Worm (Caenorhabditis elegans) whole organism, L3 larva: Measurements from ENCODE around the gene amt-2.

Experiments
- R02D3.7 ChIP-seq: fragments of 150-350 bp; optimal IDR thresholded peaks from 2 replicates; lab custom pipeline; 2014; ENCODE audit warnings: missing biosample characterization, missing genetic modification characterization
- aly-2 ChIP-seq: fragments of 150-350 bp; optimal IDR thresholded peaks from 2 replicates; lab custom pipeline; 2014; ENCODE audit warnings: missing biosample characterization, missing genetic modification characterization
- ceh-28 ChIP-seq: fragments of 150-350 bp; optimal IDR thresholded peaks from 2 replicates; lab custom pipeline; 2014; ENCODE audit warnings: missing biosample characterization, missing genetic modification reagents, missing genetic modification characterization
- ceh-9 ChIP-seq: sonication (generic microtip); optimal IDR thresholded peaks from 2 replicates; lab custom pipeline; 2018; ENCODE audit warnings: missing biosample characterization, missing genetic modification characterization
- daf-12 ChIP-seq: fragments of 150-350 bp; optimal IDR thresholded peaks from 2 replicates; lab custom pipeline; 2014; ENCODE audit warnings: missing biosample characterization, missing genetic modification reagents, missing genetic modification characterization
- egl-5 ChIP-seq: fragments of 150-350 bp; optimal IDR thresholded peaks from 2 replicates; lab custom pipeline; 2017; ENCODE audit warnings: missing biosample characterization, missing genetic modification reagents, missing genetic modification characterization, inconsistent platforms
- elt-2 ChIP-seq: sonication (generic microtip); optimal IDR thresholded peaks from 2 replicates; lab custom pipeline; 2016; ENCODE audit warnings: missing genetic modification reagents, mild to moderate bottlenecking, missing genetic modification characterization, missing compliant biosample characterization
- elt-3 ChIP-seq, 3 experiments: fragments of 150-350 bp in 1 of 3; sonication (generic microtip) in 2 of 3; optimal IDR thresholded peaks; 2 replicates in 2 of 3; 4 replicates in 1 of 3; lab custom pipeline; 2014 to 2017; ENCODE audit warnings: missing biosample characterization in 3 of 3, missing genetic modification characterization in 3 of 3
- eor-1 ChIP-seq, 2 experiments: fragments of 150-350 bp; optimal IDR thresholded peaks; 2 replicates each; lab custom pipeline; 2014 to 2018; ENCODE audit warnings: missing biosample characterization in 2 of 2, missing genetic modification characterization in 2 of 2
- fkh-10 ChIP-seq: sonication (generic microtip); optimal IDR thresholded peaks from 2 replicates; lab custom pipeline; 2017; ENCODE audit warnings: missing biosample characterization, missing genetic modification reagents, missing genetic modification characterization
- fos-1 ChIP-seq: fragments of 150-350 bp; optimal IDR thresholded peaks from 2 replicates; lab custom pipeline; 2014; ENCODE audit warnings: missing biosample characterization, missing genetic modification characterization
- hmg-11 ChIP-seq: sonication (generic microtip); optimal IDR thresholded peaks from 2 replicates; lab custom pipeline; 2016; ENCODE audit warnings: missing genetic modification characterization, missing compliant biosample characterization
- jun-1 ChIP-seq: fragments of 150-350 bp; optimal IDR thresholded peaks from 2 replicates; lab custom pipeline; 2014; ENCODE audit warnings: missing biosample characterization, missing genetic modification reagents, missing genetic modification characterization
- lin-15B ChIP-seq: fragments of 150-350 bp; optimal IDR thresholded peaks from 2 replicates; lab custom pipeline; 2014; ENCODE audit warnings: missing biosample characterization, missing genetic modification characterization
- lin-39 ChIP-seq: fragments of 150-350 bp; optimal IDR thresholded peaks from 2 replicates; lab custom pipeline; 2018; ENCODE audit warnings: missing biosample characterization, missing genetic modification reagents, missing genetic modification characterization
- mdl-1 ChIP-seq: fragments of 150-350 bp; optimal IDR thresholded peaks from 2 replicates; lab custom pipeline; 2014; ENCODE audit warnings: missing biosample characterization, missing genetic modification characterization
- nfya-1 ChIP-seq: sonication (generic microtip); optimal IDR thresholded peaks from 2 replicates; lab custom pipeline; 2017; ENCODE audit warnings: missing genetic modification characterization, mild to moderate bottlenecking, missing compliant biosample characterization, antibody characterized with exemption, moderate library complexity; ENCODE audit not compliant: insufficient read depth
- nhr-23 ChIP-seq: fragments of 150-350 bp; optimal IDR thresholded peaks from 2 replicates; lab custom pipeline; 2014; ENCODE audit warnings: missing biosample characterization, missing genetic modification reagents, missing genetic modification characterization
- nhr-25 ChIP-seq: sonication (generic microtip); optimal IDR thresholded peaks from 2 replicates; lab custom pipeline; 2017; ENCODE audit warnings: missing biosample characterization, missing genetic modification characterization
- nhr-28 ChIP-seq: fragments of 150-350 bp; optimal IDR thresholded peaks from 2 replicates; lab custom pipeline; 2014; ENCODE audit warnings: missing biosample characterization, missing genetic modification characterization
- nhr-43 ChIP-seq: sonication (generic microtip); optimal IDR thresholded peaks from 2 replicates; lab custom pipeline; 2016; ENCODE audit warnings: mild to moderate bottlenecking, missing genetic modification characterization, missing compliant biosample characterization; ENCODE audit not compliant: poor library complexity, severe bottlenecking
- nhr-76 ChIP-seq: fragments of 150-350 bp; sonication (generic microtip); optimal IDR thresholded peaks from 5 replicates; lab custom pipeline; 2014; ENCODE audit warnings: missing biosample characterization, missing genetic modification characterization
- pha-4 ChIP-seq: fragments of 150-350 bp; optimal IDR thresholded peaks from 2 replicates; lab custom pipeline; 2014; ENCODE audit warnings: missing biosample characterization, missing genetic modification reagents, missing genetic modification characterization
- pqm-1 ChIP-seq: fragments of 150-350 bp; optimal IDR thresholded peaks from 2 replicates; lab custom pipeline; 2017; ENCODE audit warnings: missing biosample characterization, missing genetic modification characterization, inconsistent platforms
- skn-1 ChIP-seq: fragments of 150-350 bp; optimal IDR thresholded peaks from 2 replicates; lab custom pipeline; 2014; ENCODE audit warnings: missing biosample characterization, missing genetic modification characterization
- snpc-4 ChIP-seq: fragments of 150-350 bp; optimal IDR thresholded peaks from 2 replicates; lab custom pipeline; 2014; ENCODE audit warnings: missing biosample characterization, missing genetic modification characterization
- tbx-2 ChIP-seq: sonication (generic microtip); optimal IDR thresholded peaks from 2 replicates; lab custom pipeline; 2016; ENCODE audit warnings: mild to moderate bottlenecking, missing genetic modification characterization, missing compliant biosample characterization
- unc-39 ChIP-seq: sonication (generic microtip); optimal IDR thresholded peaks from 4 replicates; lab custom pipeline; 2017; ENCODE audit warnings: missing biosample characterization, missing genetic modification characterization
- unc-62 ChIP-seq: fragments of 150-350 bp; sonication (generic microtip); optimal IDR thresholded peaks from 4 replicates; lab custom pipeline; 2014; ENCODE audit warnings: missing biosample characterization, missing genetic modification reagents, missing genetic modification characterization

Gene amt-2

ce11 chrIV:13093677-13094076, 51.5 kb downstream of the amt-2 start, which contains the start of the genes prcc-1 and C39E9.12:
TSS of gene prcc-1 (minus strand) at chrIV:13093795.
TSS of gene C39E9.12 (plus strand) at chrIV:13094007.
- no peak for TF ChIP-seq nhr-76
- TF ChIP-seq ceh-9 (tag; lab: Kevin White, UChicago) = no peak
- peak; percentile 42 for TF ChIP-seq pqm-1 (tag; lab: Kevin White, UChicago)
- TF ChIP-seq nhr-43 (tag; lab: Kevin White, UChicago) = peak; percentile 25
- TF ChIP-seq nhr-25 (tag; lab: Kevin White, UChicago) = peak; percentile 58
- no peak for TF ChIP-seq skn-1
- TF ChIP-seq aly-2 (tag; lab: Kevin White, UChicago) = no peak
- TF ChIP-seq unc-62 = no peak
- no peak for TF ChIP-seq nfya-1 (tag; lab: Kevin White, UChicago)
- TF ChIP-seq eor-1 (tag; optimal IDR thresholded peaks at IDR 0.05; lab: Kevin White, UChicago) = no peak
- peak; percentile 91 for TF ChIP-seq lin-15B (tag; lab: Kevin White, UChicago)
- peak; percentile 86 for TF ChIP-seq pha-4 (tag; lab: Kevin White, UChicago)
- peak; percentile 81 for TF ChIP-seq ceh-28 (tag; lab: Kevin White, UChicago)
- peak; percentile 63 for TF ChIP-seq nhr-23
- TF ChIP-seq egl-5 = peak; percentile 29
- TF ChIP-seq elt-2 (tag; lab: Kevin White, UChicago) = peak; percentile 12
- TF ChIP-seq snpc-4 (tag; lab: Kevin White, UChicago) = peak; percentile 50
- TF ChIP-seq lin-39 (tag; lab: Kevin White, UChicago) = peak; percentile 45
- TF ChIP-seq fkh-10 (GFP tag; lab: Kevin White, UChicago) = no peak
- TF ChIP-seq unc-39 (tag; lab: Kevin White, UChicago) = no peak
- TF ChIP-seq R02D3.7 (tag; lab: Kevin White, UChicago) = peak; percentile 16

DNA sequence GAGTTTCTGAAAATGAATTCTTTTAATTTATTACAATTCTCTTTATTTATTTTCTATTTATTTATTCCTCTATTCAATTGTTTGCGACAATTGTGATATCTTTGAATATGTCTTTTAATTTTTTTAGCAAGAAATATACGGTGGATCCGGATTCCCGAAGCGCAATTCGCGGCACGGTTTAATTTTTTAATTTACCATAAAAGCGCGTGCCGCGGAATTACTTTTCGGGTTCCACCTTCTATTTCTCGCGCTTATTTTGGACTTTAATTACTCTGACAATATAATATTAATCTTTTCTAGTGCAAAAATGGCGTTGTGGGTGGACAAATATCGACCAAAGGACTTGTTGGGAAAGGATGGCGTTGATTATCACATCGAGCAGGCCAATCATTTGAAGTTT, 53.3 kb downstream of the amt-2 start, which contains the start of gene rfc-3:
Gene rfc-3, plus strand, starts transcription at position 301 of the 400 bp plus-strand sequence.
- TF ChIP-seq hmg-11 (tag; lab: Kevin White, UChicago) = no peak
- no peak for TF ChIP-seq daf-12
- TF ChIP-seq fos-1 = no peak
- TF ChIP-seq nhr-28 (tag; lab: Kevin White, UChicago) = no peak
- TF ChIP-seq R02D3.7 (tag; lab: Kevin White, UChicago) = no peak
- no peak for TF ChIP-seq fkh-10 (GFP tag; lab: Kevin White, UChicago)
- no peak for TF ChIP-seq elt-3 (tag; optimal IDR thresholded peaks at IDR 0.05; lab: Kevin White, UChicago)
- no peak for TF ChIP-seq tbx-2 (tag; lab: Kevin White, UChicago)
- no peak for TF ChIP-seq ceh-28 (tag; lab: Kevin White, UChicago)
- TF ChIP-seq mdl-1 = no peak
- TF ChIP-seq lin-39 (tag; lab: Kevin White, UChicago) = no peak
- no peak for TF ChIP-seq nhr-25 (tag; lab: Kevin White, UChicago)
- TF ChIP-seq eor-1 (tag; optimal IDR thresholded peaks at IDR 0.05; lab: Kevin White, UChicago) = no peak
- no peak for TF ChIP-seq jun-1 (tag; lab: Kevin White, UChicago)
- TF ChIP-seq, all 47 proteins: peak for 0
